Fruit fly (Drosophila melanogaster) whole organism, embryonic: ENCODE data around the gene BORCS5.

Source experiments
- B-H1 ChIP-seq: fragments of 200-800 bp; sonication (Bioruptor generic); IDR thresholded peaks from 3 replicates; pipeline ENCODE4 v1.3.6; 2022; ENCODE audit warnings: missing biosample characterization, missing genetic modification characterization
- BEAF-32 ChIP-seq: fragments of 200-800 bp; sonication (Bioruptor generic); optimal IDR thresholded peaks from 3 replicates; lab custom pipeline; 2017; ENCODE audit warnings: missing biosample characterization, missing genetic modification characterization, mild to moderate bottlenecking, moderate library complexity, missing genetic modification reagents
- Bdp1 ChIP-seq: fragments of 200-800 bp; sonication (Bioruptor generic); optimal IDR thresholded peaks from 3 replicates; lab custom pipeline; 2016; ENCODE audit warnings: missing biosample characterization, missing genetic modification characterization
- CG1024 ChIP-seq: fragments of 200-800 bp; sonication (Bioruptor generic); IDR thresholded peaks from 2 replicates; pipeline ENCODE4 v1.3.6; 2022; ENCODE audit warnings: missing biosample characterization, missing genetic modification characterization
- CG10654 ChIP-seq: fragments of 200-800 bp; sonication (Bioruptor generic); optimal IDR thresholded peaks from 2 replicates; lab custom pipeline; 2016; ENCODE audit warnings: missing biosample characterization, missing genetic modification characterization
- CG13296 ChIP-seq: fragments of 200-800 bp; sonication (Bioruptor generic); optimal IDR thresholded peaks from 3 replicates; lab custom pipeline; 2018; ENCODE audit warnings: missing biosample characterization, mild to moderate bottlenecking, missing genetic modification characterization
- CG14710 ChIP-seq: fragments of 200-800 bp; sonication (Bioruptor generic); optimal IDR thresholded peaks from 3 replicates; lab custom pipeline; 2019; ENCODE audit warnings: missing biosample characterization, mild to moderate bottlenecking, missing genetic modification characterization, moderate library complexity
- CG14860 ChIP-seq: fragments of 200-800 bp; sonication (Bioruptor generic); IDR thresholded peaks from 3 replicates; pipeline ENCODE4 v1.3.6; 2022; ENCODE audit warnings: missing biosample characterization, missing genetic modification characterization; ENCODE audit not compliant: partially characterized antibody
- CG1647 ChIP-seq: fragments of 200-800 bp; sonication (Bioruptor generic); optimal IDR thresholded peaks from 3 replicates; lab custom pipeline; 2016; ENCODE audit warnings: missing biosample characterization, missing genetic modification characterization
- CG16863 ChIP-seq: fragments of 200-800 bp; sonication (Bioruptor generic); optimal IDR thresholded peaks from 3 replicates; lab custom pipeline; 2016; ENCODE audit warnings: missing biosample characterization, missing genetic modification characterization
- CG17385 ChIP-seq: fragments of 200-800 bp; sonication (Bioruptor generic); optimal IDR thresholded peaks from 3 replicates; lab custom pipeline; 2018; ENCODE audit warnings: missing biosample characterization, mild to moderate bottlenecking, missing genetic modification characterization
- CG18262 ChIP-seq: fragments of 200-800 bp; optimal IDR thresholded peaks from 3 replicates; lab custom pipeline; 2019; ENCODE audit warnings: missing biosample characterization, mild to moderate bottlenecking, missing genetic modification characterization, moderate library complexity
- CG2120 ChIP-seq: fragments of 200-800 bp; sonication (Bioruptor generic); optimal IDR thresholded peaks from 3 replicates; lab custom pipeline; 2016; ENCODE audit warnings: missing biosample characterization, missing genetic modification characterization
- CG2889 ChIP-seq: fragments of 200-800 bp; sonication (Bioruptor generic); IDR thresholded peaks from 3 replicates; pipeline ENCODE4 v1.3.6; 2022; ENCODE audit warnings: missing biosample characterization, missing genetic modification characterization
- CG3065 ChIP-seq: fragments of 200-800 bp; sonication (Bioruptor generic); optimal IDR thresholded peaks from 2 replicates; lab custom pipeline; 2016; ENCODE audit warnings: missing biosample characterization, missing genetic modification characterization
- CG34376 ChIP-seq: fragments of 200-800 bp; sonication (Bioruptor generic); optimal IDR thresholded peaks from 2 replicates; lab custom pipeline; 2018; ENCODE audit warnings: missing biosample characterization, mild to moderate bottlenecking, missing genetic modification characterization
- CG4617 ChIP-seq: fragments of 200-800 bp; sonication (Bioruptor generic); optimal IDR thresholded peaks from 3 replicates; lab custom pipeline; 2016; ENCODE audit warnings: missing biosample characterization, missing genetic modification characterization, borderline replicate concordance
- Camta ChIP-seq: fragments of 200-800 bp; sonication (Bioruptor generic); optimal IDR thresholded peaks from 2 replicates; lab custom pipeline; 2016; ENCODE audit warnings: missing biosample characterization, missing genetic modification characterization
- D19A ChIP-seq: fragments of 200-800 bp; optimal IDR thresholded peaks from 3 replicates; lab custom pipeline; 2019; ENCODE audit warnings: missing biosample characterization, mild to moderate bottlenecking, missing genetic modification characterization, moderate library complexity
- Ets97D ChIP-seq: fragments of 200-800 bp; sonication (Bioruptor generic); optimal IDR thresholded peaks from 3 replicates; lab custom pipeline; 2016; ENCODE audit warnings: missing biosample characterization, missing genetic modification characterization
- Fer3 ChIP-seq: fragments of 200-800 bp; sonication (Bioruptor generic); optimal IDR thresholded peaks from 2 replicates; lab custom pipeline; 2018; ENCODE audit warnings: missing biosample characterization, mild to moderate bottlenecking, missing genetic modification characterization, moderate library complexity
- Gug ChIP-seq: fragments of 200-800 bp; sonication (Bioruptor generic); IDR thresholded peaks from 4 replicates; pipeline ENCODE4 v1.3.6; 2022; ENCODE audit warnings: missing biosample characterization, missing genetic modification characterization
- HLH3B ChIP-seq: fragments of 200-800 bp; sonication (Bioruptor generic); IDR thresholded peaks from 2 replicates; pipeline ENCODE4 v1.3.6; 2022; ENCODE audit warnings: missing biosample characterization, missing genetic modification characterization
- HmgZ ChIP-seq: fragments of 200-800 bp; sonication (Bioruptor generic); optimal IDR thresholded peaks from 2 replicates; lab custom pipeline; 2018; ENCODE audit warnings: missing biosample characterization, mild to moderate bottlenecking, missing genetic modification characterization
- Hmx ChIP-seq: fragments of 200-800 bp; sonication (Bioruptor generic); optimal IDR thresholded peaks from 2 replicates; lab custom pipeline; 2016; ENCODE audit warnings: missing biosample characterization, missing genetic modification characterization
- Lpt ChIP-seq: fragments of >200 bp; optimal IDR thresholded peaks from 2 replicates; lab custom pipeline; 2018; ENCODE audit warnings: missing biosample characterization, missing genetic modification characterization
- MTF-1 ChIP-seq: fragments of 200-800 bp; sonication (Bioruptor generic); optimal IDR thresholded peaks from 2 replicates; lab custom pipeline; 2018; ENCODE audit warnings: missing biosample characterization, mild to moderate bottlenecking, missing genetic modification characterization, borderline replicate concordance
- Myb ChIP-seq: fragments of 200-800 bp; sonication (Bioruptor generic); optimal IDR thresholded peaks from 2 replicates; lab custom pipeline; 2016; ENCODE audit warnings: missing biosample characterization, missing genetic modification characterization
- Ravus ChIP-seq: fragments of 200-800 bp; sonication (Bioruptor generic); IDR thresholded peaks from 2 replicates; pipeline ENCODE4 v1.3.6; 2022; ENCODE audit warnings: missing biosample characterization, missing genetic modification characterization
- Sox102F ChIP-seq: fragments of 200-800 bp; sonication (Bioruptor generic); optimal IDR thresholded peaks from 2 replicates; lab custom pipeline; 2018; ENCODE audit warnings: missing biosample characterization, mild to moderate bottlenecking, missing genetic modification characterization, moderate library complexity
- Sry-β ChIP-seq: fragments of 200-800 bp; sonication (Bioruptor generic); optimal IDR thresholded peaks from 2 replicates; lab custom pipeline; 2018; ENCODE audit warnings: missing biosample characterization, mild to moderate bottlenecking, missing genetic modification characterization, moderate library complexity
- Ssrp ChIP-seq: fragments of 200-800 bp; sonication (Bioruptor generic); optimal IDR thresholded peaks from 2 replicates; lab custom pipeline; 2018; ENCODE audit warnings: missing biosample characterization, mild to moderate bottlenecking, missing genetic modification characterization, moderate library complexity
- YL-1 ChIP-seq: fragments of 200-800 bp; sonication (Bioruptor generic); optimal IDR thresholded peaks from 3 replicates; lab custom pipeline; 2017; ENCODE audit warnings: missing biosample characterization, mild to moderate bottlenecking, missing genetic modification characterization
- amos ChIP-seq: fragments of 200-800 bp; sonication (Bioruptor generic); IDR thresholded peaks from 2 replicates; pipeline ENCODE4 v1.3.6; 2022; ENCODE audit warnings: missing biosample characterization, missing genetic modification characterization; ENCODE audit not compliant: partially characterized antibody
- ase ChIP-seq: fragments of 200-800 bp; sonication (Bioruptor generic); IDR thresholded peaks from 3 replicates; pipeline ENCODE4 v1.3.6; 2022; ENCODE audit warnings: missing biosample characterization, missing genetic modification characterization
- eyg ChIP-seq: fragments of 200-800 bp; sonication (Bioruptor generic); optimal IDR thresholded peaks from 3 replicates; lab custom pipeline; 2016; ENCODE audit warnings: missing biosample characterization, missing genetic modification characterization
- ind ChIP-seq: fragments of 200-800 bp; sonication (Bioruptor generic); optimal IDR thresholded peaks from 3 replicates; lab custom pipeline; 2016; ENCODE audit warnings: missing biosample characterization, missing genetic modification characterization
- jing ChIP-seq: fragments of 200-800 bp; sonication (Bioruptor generic); optimal IDR thresholded peaks from 2 replicates; lab custom pipeline; 2018; ENCODE audit warnings: missing biosample characterization, mild to moderate bottlenecking, missing genetic modification characterization
- kay ChIP-seq: fragments of 200-800 bp; sonication (Bioruptor generic); optimal IDR thresholded peaks from 2 replicates; lab custom pipeline; 2016; ENCODE audit warnings: missing biosample characterization, missing genetic modification characterization
- lmd ChIP-seq: fragments of 200-800 bp; sonication (Bioruptor generic); IDR thresholded peaks from 2 replicates; pipeline ENCODE4 v1.3.6; 2022; ENCODE audit warnings: missing biosample characterization, missing genetic modification characterization
- nau ChIP-seq: fragments of 200-800 bp; sonication (Bioruptor generic); optimal IDR thresholded peaks from 3 replicates; lab custom pipeline; 2017; ENCODE audit warnings: missing biosample characterization, mild to moderate bottlenecking, missing genetic modification characterization, missing genetic modification reagents
- nerfin-2 ChIP-seq: fragments of 200-800 bp; sonication (Bioruptor generic); IDR thresholded peaks from 2 replicates; pipeline ENCODE4 v1.3.6; 2022; ENCODE audit warnings: missing biosample characterization, missing genetic modification characterization; ENCODE audit not compliant: partially characterized antibody
- odd ChIP-seq: fragments of 200-800 bp; sonication (Bioruptor generic); optimal IDR thresholded peaks from 2 replicates; lab custom pipeline; 2017; ENCODE audit warnings: missing biosample characterization, mild to moderate bottlenecking, missing genetic modification characterization
- org-1 ChIP-seq: fragments of 200-800 bp; sonication (Bioruptor generic); optimal IDR thresholded peaks from 2 replicates; lab custom pipeline; 2017; ENCODE audit warnings: missing biosample characterization, missing genetic modification characterization
- otp ChIP-seq: fragments of 200-800 bp; sonication (Bioruptor generic); IDR thresholded peaks from 3 replicates; pipeline ENCODE4, ENCODE4 v1.3.6; 2022; ENCODE audit warnings: missing biosample characterization, missing genetic modification characterization
- pan ChIP-seq, 4 experiments: fragments of >200 bp in 3 of 4; fragments of 200-800 bp in 1 of 4; sonication (Bioruptor generic) in 1 of 4; optimal IDR thresholded peaks in 3 of 4; IDR thresholded peaks in 1 of 4; 2 replicates each; pipeline versions ENCODE4 v1.3.6 to Lab custom; 2017 to 2022; ENCODE audit warnings: missing biosample characterization in 2 of 4, missing genetic modification characterization in 2 of 4, mixed read lengths in 1 of 4
- sd ChIP-seq: fragments of 200-800 bp; sonication (Bioruptor generic); optimal IDR thresholded peaks from 3 replicates; lab custom pipeline; 2018; ENCODE audit warnings: missing biosample characterization, mild to moderate bottlenecking, missing genetic modification characterization, moderate library complexity
- sim ChIP-seq: fragments of 200-800 bp; sonication (Bioruptor generic); IDR thresholded peaks from 2 replicates; pipeline ENCODE4 v1.3.6; 2022; ENCODE audit warnings: missing biosample characterization, missing genetic modification characterization
- slbo ChIP-seq: fragments of 200-800 bp; sonication (Bioruptor generic); IDR thresholded peaks from 2 replicates; pipeline ENCODE4 v1.3.6; 2022; ENCODE audit warnings: missing biosample characterization, missing genetic modification characterization
- wor ChIP-seq: fragments of 200-800 bp; sonication (Bioruptor generic); IDR thresholded peaks from 2 replicates; pipeline ENCODE4 v1.3.6; 2022; ENCODE audit warnings: missing biosample characterization, missing genetic modification characterization
- zf30C ChIP-seq: fragments of 200-800 bp; sonication (Bioruptor generic); optimal IDR thresholded peaks from 3 replicates; lab custom pipeline; 2018; ENCODE audit warnings: missing biosample characterization, mild to moderate bottlenecking, missing genetic modification characterization

Gene BORCS5

DNA sequence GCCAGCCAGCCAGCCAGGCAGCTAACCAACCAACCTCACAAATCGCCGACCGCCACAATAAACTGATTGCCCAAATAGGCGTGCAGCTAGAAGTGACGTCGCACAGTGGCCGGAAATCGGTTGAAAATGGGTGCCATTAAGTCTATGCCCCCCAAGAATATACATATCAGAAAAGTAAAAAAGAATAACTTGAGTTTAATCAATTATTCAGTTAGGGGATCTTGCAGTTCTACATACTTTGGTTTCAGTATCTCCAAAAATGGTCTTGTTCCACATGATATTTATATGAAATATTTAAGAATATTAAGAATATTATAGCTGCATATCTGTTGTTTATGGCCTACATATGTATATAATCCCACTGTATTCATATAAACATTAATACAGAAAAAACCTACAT is 12.8 kb upstream of the BORCS5 start:
- TF ChIP-seq HLH3B: peak; percentile 10; the same call in 1 of the 2 replicates
- no peak for TF ChIP-seq sim (GFP tag; lab: Robert Waterston, UW)
- no peak for TF ChIP-seq CG34376 (GFP tag; lab: Kevin White, UChicago)
- no peak for TF ChIP-seq Myb (GFP tag; lab: Kevin White, UChicago)
- no peak for TF ChIP-seq Sry-β
- TF ChIP-seq ind: peak; percentile 29
- TF ChIP-seq amos (GFP tag; lab: Robert Waterston, UW): peak; percentile 26; the same call in 1 of the 2 replicates
- TF ChIP-seq Ssrp (tag; lab: Kevin White, UChicago): peak; percentile 3
- TF ChIP-seq eyg (GFP tag; lab: Kevin White, UChicago): no peak
- TF ChIP-seq CG18262 (tag; lab: Kevin White, UChicago): no peak
- no peak for TF ChIP-seq CG2889
- no peak for TF ChIP-seq ase (GFP tag; lab: Robert Waterston, UW)
- TF ChIP-seq CG1647 (GFP tag; lab: Kevin White, UChicago): no peak
- no peak for TF ChIP-seq B-H1 (GFP tag; lab: Robert Waterston, UW)
- TF ChIP-seq HmgZ: no peak
- TF ChIP-seq kay (GFP tag; lab: Kevin White, UChicago): no peak
- TF ChIP-seq Camta (GFP tag; lab: Kevin White, UChicago): no peak
- no peak for TF ChIP-seq Hmx (GFP tag; lab: Kevin White, UChicago)
- no peak for TF ChIP-seq pan (optimal IDR thresholded peaks at IDR 0.05; lab: Kevin White, UChicago)
- no peak for TF ChIP-seq pan (GFP tag; optimal IDR thresholded peaks at IDR 0.05 in 1 of 2, IDR thresholded peaks at IDR 0.05 in 1 of 2)
- no peak for TF ChIP-seq YL-1 (GFP tag; lab: Kevin White, UChicago)
- no peak for TF ChIP-seq nerfin-2
- TF ChIP-seq CG10654 (GFP tag; lab: Kevin White, UChicago): no peak
- TF ChIP-seq jing: no peak
- TF ChIP-seq Bdp1 (GFP tag; lab: Kevin White, UChicago): no peak
- no peak for TF ChIP-seq BEAF-32 (GFP tag; lab: Kevin White, UChicago)
- TF ChIP-seq nau (GFP tag; lab: Kevin White, UChicago): no peak
- TF ChIP-seq wor (GFP tag; lab: Robert Waterston, UW): no peak
- no peak for TF ChIP-seq org-1 (GFP tag; lab: Kevin White, UChicago)
- TF ChIP-seq Fer3: peak; percentile 43
- no peak for TF ChIP-seq Gug (GFP tag; lab: Robert Waterston, UW)
- peak; percentile 44 for TF ChIP-seq Sox102F (GFP tag; lab: Kevin White, UChicago)
- TF ChIP-seq odd: peak; percentile 30
- no peak for TF ChIP-seq Ets97D (GFP tag; lab: Kevin White, UChicago)
- no peak for TF ChIP-seq CG14860 (GFP tag; lab: Robert Waterston, UW)
- no peak for TF ChIP-seq CG1024 (GFP tag; lab: Robert Waterston, UW)
- no peak for TF ChIP-seq otp (GFP tag; lab: Robert Waterston, UW)
- TF ChIP-seq sd (tag; lab: Kevin White, UChicago): peak; percentile 20
- TF ChIP-seq Lpt: no peak
- peak; percentile 42 for TF ChIP-seq D19A (tag; lab: Kevin White, UChicago)
- peak; percentile 40 for TF ChIP-seq CG2120 (GFP tag; lab: Kevin White, UChicago)
- TF ChIP-seq CG13296 (GFP tag; lab: Kevin White, UChicago): peak; percentile 69
- peak; percentile 8 for TF ChIP-seq MTF-1 (GFP tag; lab: Kevin White, UChicago)
- no peak for TF ChIP-seq CG3065
- TF ChIP-seq CG17385 (GFP tag; lab: Kevin White, UChicago): peak; percentile 51
- peak; percentile 60 for TF ChIP-seq slbo
- no peak for TF ChIP-seq CG16863 (GFP tag; lab: Kevin White, UChicago)
- no peak for TF ChIP-seq Ravus
- no peak for TF ChIP-seq CG4617 (GFP tag; lab: Kevin White, UChicago)
- TF ChIP-seq lmd (GFP tag; lab: Robert Waterston, UW): peak; percentile 50; the same call in 1 of the 2 replicates
- no peak for TF ChIP-seq CG14710
- no peak for TF ChIP-seq zf30C (GFP tag; lab: Kevin White, UChicago)
